Worm (Caenorhabditis elegans): Measurements from ENCODE around the gene nhr-66.

DNA sequence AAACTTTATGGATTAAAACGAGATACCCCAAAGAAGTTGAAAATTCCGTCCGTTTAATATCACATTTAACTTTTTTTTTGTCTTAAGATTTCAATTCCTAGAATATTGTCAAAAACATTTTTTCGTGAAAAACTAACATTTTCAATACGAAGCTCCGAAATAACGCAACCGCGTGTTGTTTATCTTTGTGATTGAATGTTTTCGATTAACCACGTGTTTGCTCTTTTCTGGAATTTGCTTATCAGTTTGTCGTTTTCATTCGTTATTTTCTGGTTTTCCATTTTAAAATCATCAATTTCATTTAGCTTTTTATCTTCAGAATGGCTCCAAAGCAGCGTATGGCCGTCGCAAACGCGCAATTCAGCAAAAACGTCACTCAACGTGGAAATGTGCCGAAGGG is 11.0 kb downstream of the nhr-66 start, which contains the start of gene serp-1.2:
- TF ChIP-seq ama-1 (optimal IDR thresholded peaks at IDR 0.05): no peak
- no peak for TF ChIP-seq nhr-12 (tag; optimal IDR thresholded peaks at IDR 0.05)
- TF ChIP-seq fkh-10 (GFP tag; optimal IDR thresholded peaks at IDR 0.05): no peak
- TF ChIP-seq nhr-25 (tag; optimal IDR thresholded peaks at IDR 0.05): no peak
- no peak for TF ChIP-seq zag-1 (tag; optimal IDR thresholded peaks at IDR 0.05)
